Fruit fly (Drosophila melanogaster) whole organism, wandering third instar larva: ENCODE measurements around the gene amrt.

Source experiments
- Abd-B ChIP-seq: fragments of >200 bp; optimal IDR thresholded peaks from 2 replicates; lab custom pipeline; 2017; ENCODE audit warnings: missing biosample characterization, missing genetic modification characterization
- Hnf4 ChIP-seq: fragments of 200-800 bp; sonication (Bioruptor generic); optimal IDR thresholded peaks from 2 replicates; lab custom pipeline; 2016; ENCODE audit warnings: missing biosample characterization, mild to moderate bottlenecking, missing genetic modification characterization
- br ChIP-seq: fragments of 200-800 bp; sonication (Bioruptor generic); optimal IDR thresholded peaks from 2 replicates; lab custom pipeline; 2016; ENCODE audit warnings: missing biosample characterization, missing genetic modification characterization
- dsf ChIP-seq: sonication (Bioruptor generic); optimal IDR thresholded peaks from 2 replicates; lab custom pipeline; 2016; ENCODE audit warnings: missing biosample characterization, missing genetic modification characterization, borderline replicate concordance
- lola ChIP-seq: fragments of >200 bp; optimal IDR thresholded peaks from 2 replicates; lab custom pipeline; 2017; ENCODE audit warnings: missing biosample characterization, missing genetic modification characterization

dm6 chrX:13762372-13762883 lies 19.8 kb upstream of the amrt start, which contains the start of gene rdgB:
- TF ChIP-seq lola (no peak), br (GFP tag; lab: Kevin White, UChicago) (peak; percentile 37), dsf (GFP tag; lab: Kevin White, UChicago) (no peak), Abd-B (no peak), Hnf4 (GFP tag; lab: Kevin White, UChicago) (peak; percentile 58)
